Worm (Caenorhabditis elegans) whole organism, early embryonic: ENCODE measurements around the gene K10B2.4.

Experiments
- B0310.2 ChIP-seq: sonication (generic microtip); optimal IDR thresholded peaks from 2 replicates; lab custom pipeline; 2016; ENCODE audit warnings: mild to moderate bottlenecking, missing genetic modification characterization, missing compliant biosample characterization
- F13C5.2 ChIP-seq: sonication (generic microtip); optimal IDR thresholded peaks from 2 replicates; lab custom pipeline; 2017; ENCODE audit warnings: mild to moderate bottlenecking, missing genetic modification characterization, inconsistent platforms, missing compliant biosample characterization
- aly-1 ChIP-seq: sonication (generic microtip); optimal IDR thresholded peaks from 2 replicates; lab custom pipeline; 2016; ENCODE audit warnings: missing genetic modification characterization, missing compliant biosample characterization
- ama-1 ChIP-seq: fragments of 150-350 bp; optimal IDR thresholded peaks from 2 replicates; lab custom pipeline; 2014
- ceh-13 ChIP-seq: fragments of 200-800 bp; sonication (Bioruptor generic); optimal IDR thresholded peaks from 2 replicates; lab custom pipeline; 2018; ENCODE audit warnings: mild to moderate bottlenecking, missing genetic modification characterization, missing compliant biosample characterization
- ceh-36 ChIP-seq: sonication (generic microtip); optimal IDR thresholded peaks from 2 replicates; lab custom pipeline; 2016; ENCODE audit warnings: missing genetic modification characterization, inconsistent platforms, missing compliant biosample characterization
- ets-7 ChIP-seq: sonication (generic microtip); optimal IDR thresholded peaks from 2 replicates; lab custom pipeline; 2016; ENCODE audit warnings: missing genotype, missing genetic modification characterization, missing compliant biosample characterization
- flt-1 ChIP-seq: fragments of 200-800 bp; sonication (Bioruptor generic); IDR thresholded peaks from 2 replicates; pipeline ENCODE4 v1.3.6; 2022; ENCODE audit warnings: missing genetic modification characterization, missing compliant biosample characterization
- hmbx-1 ChIP-seq: sonication (generic microtip); optimal IDR thresholded peaks from 2 replicates; lab custom pipeline; 2016; ENCODE audit warnings: mild to moderate bottlenecking, missing genetic modification characterization, missing compliant biosample characterization
- hmg-4 ChIP-seq: fragments of 200-800 bp; sonication (Bioruptor generic); optimal IDR thresholded peaks from 2 replicates; lab custom pipeline; 2018; ENCODE audit warnings: mild to moderate bottlenecking, missing genetic modification characterization, missing compliant biosample characterization
- hnd-1 ChIP-seq: sonication (generic microtip); optimal IDR thresholded peaks from 2 replicates; lab custom pipeline; 2016; ENCODE audit warnings: missing genetic modification characterization, missing compliant biosample characterization
- pes-1 ChIP-seq: fragments of 200-800 bp; sonication (Bioruptor generic); IDR thresholded peaks from 2 replicates; pipeline ENCODE4 v1.3.6; 2022; ENCODE audit warnings: missing genetic modification reagents, missing genetic modification characterization, missing compliant biosample characterization
- scrt-1 ChIP-seq: fragments of 200-800 bp; sonication (Bioruptor generic); IDR thresholded peaks from 2 replicates; pipeline ENCODE4 v1.3.6; 2022; ENCODE audit warnings: missing genetic modification characterization, missing compliant biosample characterization
- sea-1 ChIP-seq: fragments of 200-800 bp; sonication (Bioruptor generic); conservative IDR thresholded peaks from 2 replicates; pipeline ENCODE4 v1.3.6; 2022; ENCODE audit warnings: missing genetic modification characterization, missing compliant biosample characterization
- tbx-11 ChIP-seq: fragments of 200-800 bp; sonication (Bioruptor generic); IDR thresholded peaks from 2 replicates; pipeline ENCODE4 v1.3.6; 2022; ENCODE audit warnings: missing genetic modification characterization, missing compliant biosample characterization
- tbx-37 ChIP-seq: fragments of 200-800 bp; sonication (Bioruptor generic); conservative IDR thresholded peaks from 2 replicates; pipeline ENCODE4 v1.3.6; 2022; ENCODE audit warnings: missing genetic modification reagents, missing genetic modification characterization, missing compliant biosample characterization
- tra-4 ChIP-seq: sonication (generic microtip); optimal IDR thresholded peaks from 2 replicates; lab custom pipeline; 2017; ENCODE audit warnings: missing genetic modification characterization, missing compliant biosample characterization

K10B2.4 gene

ce11 chrII:6360822-6361221, at the start of gene K10B2.4:
TSS of gene K10B2.4 (minus strand) at chrII:6360959.
- TF ChIP-seq ceh-36 (tag; lab: Kevin White, UChicago): no peak
- no peak for TF ChIP-seq hnd-1 (tag; lab: Kevin White, UChicago)
- TF ChIP-seq B0310.2 (tag; lab: Kevin White, UChicago): no peak
- TF ChIP-seq F13C5.2 (tag; lab: Kevin White, UChicago): peak; percentile 1
- TF ChIP-seq pes-1: no peak
- TF ChIP-seq flt-1: no peak
- TF ChIP-seq hmbx-1: no peak

- TF ChIP-seq pes-1: no peak
- no peak for TF ChIP-seq ceh-36 (tag; lab: Kevin White, UChicago)
- no peak for TF ChIP-seq scrt-1
- TF ChIP-seq flt-1: no peak
- no peak for TF ChIP-seq B0310.2 (tag; lab: Kevin White, UChicago)
- TF ChIP-seq sea-1 (GFP tag; lab: Robert Waterston, UW): no peak
- no peak for TF ChIP-seq ama-1 (lab: Kevin White, UChicago)
- no peak for TF ChIP-seq tbx-11 (GFP tag; lab: Robert Waterston, UW)
- no peak for TF ChIP-seq tra-4 (tag; lab: Kevin White, UChicago)
- no peak for TF ChIP-seq hnd-1 (tag; lab: Kevin White, UChicago)
- no peak for TF ChIP-seq F13C5.2 (tag; lab: Kevin White, UChicago)
- TF ChIP-seq tbx-37 (GFP tag; lab: Robert Waterston, UW): no peak
- no peak for TF ChIP-seq hmg-4 (GFP tag; lab: Kevin White, UChicago)
- TF ChIP-seq hmbx-1: no peak
Observed at ce11 chrII:6410181-6410580, 49.4 kb upstream of the K10B2.4 start, which contains the start of gene T25D10.4. TSS of gene T25D10.4 (minus strand) at chrII:6410281.

ce11 chrII:6409098-6409497, 48.3 kb upstream of the K10B2.4 start:
- peak; percentile 54 for TF ChIP-seq hmg-4 (GFP tag; lab: Kevin White, UChicago)
- no peak for TF ChIP-seq aly-1
- no peak for TF ChIP-seq sea-1 (GFP tag; lab: Robert Waterston, UW)
- no peak for TF ChIP-seq tbx-37 (GFP tag; lab: Robert Waterston, UW)

- TF ChIP-seq ceh-36 (tag; lab: Kevin White, UChicago) (no peak), hnd-1 (tag; lab: Kevin White, UChicago) (no peak), scrt-1 (no peak), B0310.2 (tag; lab: Kevin White, UChicago) (no peak), sea-1 (GFP tag; lab: Robert Waterston, UW) (no peak), ama-1 (lab: Kevin White, UChicago) (no peak), ets-7 (no peak), aly-1 (no peak), hmg-4 (GFP tag; lab: Kevin White, UChicago) (no peak), pes-1 (no peak), ceh-13 (GFP tag; lab: Kevin White, UChicago) (no peak), tbx-11 (GFP tag; lab: Robert Waterston, UW) (no peak), tbx-37 (GFP tag; lab: Robert Waterston, UW) (no peak), hmbx-1 (no peak), flt-1 (no peak)
Observed at ce11 chrII:6407279-6407678, 46.5 kb upstream of the K10B2.4 start, which contains the start of gene spp-11. TSS of gene spp-11 (minus strand) at chrII:6407379.

ce11 chrII:6403233-6403632, 42.5 kb upstream of the K10B2.4 start, which contains the start of gene T25D10.1:
TSS of gene T25D10.1 (plus strand) at chrII:6403401.
- TF ChIP-seq ceh-36 (tag; lab: Kevin White, UChicago): no peak
- TF ChIP-seq hmg-4 (GFP tag; lab: Kevin White, UChicago): no peak
- TF ChIP-seq ceh-13 (GFP tag; lab: Kevin White, UChicago): no peak
- TF ChIP-seq tbx-11 (GFP tag; lab: Robert Waterston, UW): no peak
- TF ChIP-seq ama-1 (lab: Kevin White, UChicago): no peak
- TF ChIP-seq tbx-37 (GFP tag; lab: Robert Waterston, UW): no peak
- no peak for TF ChIP-seq sea-1 (GFP tag; lab: Robert Waterston, UW)
- no peak for TF ChIP-seq B0310.2 (tag; lab: Kevin White, UChicago)
- no peak for TF ChIP-seq pes-1
- no peak for TF ChIP-seq ets-7
- TF ChIP-seq hmbx-1: no peak
- no peak for TF ChIP-seq aly-1

- no peak for TF ChIP-seq pes-1
- TF ChIP-seq F13C5.2 (tag; lab: Kevin White, UChicago): no peak
- TF ChIP-seq hmbx-1: no peak
- TF ChIP-seq flt-1: no peak
- no peak for TF ChIP-seq B0310.2 (tag; lab: Kevin White, UChicago)
- no peak for TF ChIP-seq ets-7
- TF ChIP-seq ceh-13 (GFP tag; lab: Kevin White, UChicago): no peak
- TF ChIP-seq sea-1 (GFP tag; lab: Robert Waterston, UW): no peak
- no peak for TF ChIP-seq tbx-11 (GFP tag; lab: Robert Waterston, UW)
- no peak for TF ChIP-seq hmg-4 (GFP tag; lab: Kevin White, UChicago)
- no peak for TF ChIP-seq ama-1 (lab: Kevin White, UChicago)
- TF ChIP-seq hnd-1 (tag; lab: Kevin White, UChicago): no peak
- TF ChIP-seq ceh-36 (tag; lab: Kevin White, UChicago): no peak
Observed at ce11 chrII:6401649-6402048, 40.9 kb upstream of the K10B2.4 start, which contains the start of gene btb-2. TSS of gene btb-2 (plus strand) at chrII:6401949.

ce11 chrII:6398406-6398805, 37.6 kb upstream of the K10B2.4 start, which contains the start of gene zig-10:
TSS of gene zig-10 (plus strand) at chrII:6398706.
- TF ChIP-seq pes-1 (no peak), tbx-11 (GFP tag; lab: Robert Waterston, UW) (no peak), flt-1 (no peak)

- no peak for TF ChIP-seq sea-1 (GFP tag; lab: Robert Waterston, UW)
- TF ChIP-seq ets-7: no peak
- TF ChIP-seq ceh-36 (tag; lab: Kevin White, UChicago): no peak
- no peak for TF ChIP-seq scrt-1
- TF ChIP-seq tbx-11 (GFP tag; lab: Robert Waterston, UW): no peak
- no peak for TF ChIP-seq hmbx-1
- no peak for TF ChIP-seq F13C5.2 (tag; lab: Kevin White, UChicago)
- TF ChIP-seq hmg-4 (GFP tag; lab: Kevin White, UChicago): no peak
- TF ChIP-seq tra-4 (tag; lab: Kevin White, UChicago): no peak
- TF ChIP-seq hnd-1 (tag; lab: Kevin White, UChicago): no peak
- no peak for TF ChIP-seq aly-1
- no peak for TF ChIP-seq ceh-13 (GFP tag; lab: Kevin White, UChicago)
- no peak for TF ChIP-seq ama-1 (lab: Kevin White, UChicago)
- no peak for TF ChIP-seq pes-1
- TF ChIP-seq B0310.2 (tag; lab: Kevin White, UChicago): no peak
- no peak for TF ChIP-seq tbx-37 (GFP tag; lab: Robert Waterston, UW)
- TF ChIP-seq flt-1: no peak
Observed at ce11 chrII:6394037-6394436, 33.3 kb upstream of the K10B2.4 start.
